Worm (Caenorhabditis elegans): ENCODE results near the gene nspd-5.

DNA sequence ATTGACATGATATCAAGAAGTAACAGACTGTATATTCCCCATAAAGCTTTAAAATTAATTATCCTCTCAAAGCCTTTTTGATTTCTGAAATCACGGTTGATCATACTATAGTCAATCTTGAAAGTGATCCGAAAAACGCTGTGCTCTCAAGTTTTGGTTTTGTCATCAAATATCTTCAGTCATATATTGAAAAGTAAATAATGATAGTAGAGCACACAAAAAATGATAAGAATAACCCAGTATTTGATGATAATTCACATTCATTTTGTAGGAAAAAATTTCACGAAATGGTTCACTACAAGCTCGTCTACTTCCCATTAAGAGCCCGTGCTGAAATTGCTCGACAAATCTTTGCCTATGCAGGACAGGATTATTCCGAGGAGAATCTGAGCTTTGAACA is 19.5 kb upstream of the nspd-5 start, which contains the start of gene gst-6:
- TF ChIP-seq unc-39 (tag; optimal IDR thresholded peaks at IDR 0.05) = no peak
- no peak for TF ChIP-seq ztf-11 (tag; optimal IDR thresholded peaks at IDR 0.05)
- no peak for TF ChIP-seq mes-2 (tag; optimal IDR thresholded peaks at IDR 0.05; ENCODE audit: poor library complexity, severe bottlenecking)
- no peak for TF ChIP-seq F10B5.3 (tag; optimal IDR thresholded peaks at IDR 0.05)
- no peak for TF ChIP-seq fos-1 (tag; optimal IDR thresholded peaks at IDR 0.05)
- no peak for TF ChIP-seq nhr-237 (tag; optimal IDR thresholded peaks at IDR 0.05)
